Worm (Caenorhabditis elegans) whole organism, L2 larva: ENCODE results near the gene rha-2.

ENCODE experiments used
- C34F6.9 ChIP-seq: fragments of 150-350 bp; optimal IDR thresholded peaks from 2 replicates; lab custom pipeline; 2014; ENCODE audit warnings: missing biosample characterization, missing genetic modification characterization
- alr-1 ChIP-seq: fragments of 150-350 bp; optimal IDR thresholded peaks from 2 replicates; lab custom pipeline; 2014; ENCODE audit warnings: missing biosample characterization, missing genetic modification characterization
- ama-1 ChIP-seq: fragments of 150-350 bp; optimal IDR thresholded peaks from 2 replicates; lab custom pipeline; 2018; ENCODE audit warnings: inconsistent platforms
- lin-13 ChIP-seq: fragments of 150-350 bp; optimal IDR thresholded peaks from 2 replicates; lab custom pipeline; 2014; ENCODE audit warnings: missing biosample characterization, missing genetic modification reagents, missing genetic modification characterization
- nhr-12 ChIP-seq: fragments of 150-350 bp; optimal IDR thresholded peaks from 2 replicates; lab custom pipeline; 2014; ENCODE audit warnings: missing biosample characterization, missing genetic modification characterization

ce11 chrIII:8625125-8625524 is 10.8 kb upstream of the rha-2 start:
- no peak for TF ChIP-seq C34F6.9 (tag; lab: Kevin White, UChicago)
- no peak for TF ChIP-seq ama-1 (lab: Kevin White, UChicago)
- no peak for TF ChIP-seq alr-1 (tag; lab: Kevin White, UChicago)
- no peak for TF ChIP-seq nhr-12
- no peak for TF ChIP-seq lin-13 (GFP tag; lab: Kevin White, UChicago)
